Worm (Caenorhabditis elegans) whole organism, L1 larva: ENCODE data around the gene haf-7.
"Not testable (repeated sequence)": the region's sequence is repeated elsewhere in the genome, so short reads cannot be mapped to it uniquely, and the experiment has no call there.

Source experiments
- C04F5.9 ChIP-seq: sonication (generic microtip); optimal IDR thresholded peaks from 2 replicates; lab custom pipeline; 2016; ENCODE audit warnings: missing genetic modification characterization, missing compliant biosample characterization
- C16A3.4 ChIP-seq: fragments of 150-350 bp; optimal IDR thresholded peaks from 2 replicates; lab custom pipeline; 2014; ENCODE audit warnings: missing biosample characterization, missing genetic modification characterization
- F16B12.6 ChIP-seq: fragments of 150-350 bp; optimal IDR thresholded peaks from 2 replicates; lab custom pipeline; 2014; ENCODE audit warnings: missing biosample characterization, missing genetic modification characterization
- alr-1 ChIP-seq: fragments of 200-800 bp; sonication (Bioruptor generic); optimal IDR thresholded peaks from 2 replicates; lab custom pipeline; 2018; ENCODE audit warnings: borderline replicate concordance, mild to moderate bottlenecking, missing genetic modification characterization, missing compliant biosample characterization
- blmp-1 ChIP-seq: fragments of 150-350 bp; optimal IDR thresholded peaks from 2 replicates; lab custom pipeline; 2014; ENCODE audit warnings: missing biosample characterization, missing genetic modification characterization
- ceh-82 ChIP-seq, 3 experiments: fragments of 150-350 bp in 1 of 3; sonication (generic microtip) in 2 of 3; optimal IDR thresholded peaks; 2 replicates each; lab custom pipeline; 2014 to 2017; ENCODE audit warnings: missing biosample characterization in 3 of 3, missing genetic modification characterization in 3 of 3
- dsc-1 ChIP-seq: sonication (generic microtip); optimal IDR thresholded peaks from 2 replicates; lab custom pipeline; 2016; ENCODE audit warnings: mild to moderate bottlenecking, missing genetic modification characterization, missing compliant biosample characterization
- efl-1 ChIP-seq, 4 experiments: fragments of 150-350 bp; optimal IDR thresholded peaks in 3 of 4; peaks in 1 of 4; 1 replicate in 1 of 4; 2 replicates in 3 of 4; lab custom pipeline; 2014; ENCODE audit warnings: missing biosample characterization in 2 of 4, missing genetic modification characterization in 2 of 4, missing genetic modification reagents in 2 of 4
- egl-13 ChIP-seq: sonication (generic microtip); optimal IDR thresholded peaks from 2 replicates; lab custom pipeline; 2016; ENCODE audit warnings: missing genotype, missing genetic modification reagents, missing genetic modification characterization, missing compliant biosample characterization
- elt-2 ChIP-seq: sonication (generic microtip); optimal IDR thresholded peaks from 2 replicates; lab custom pipeline; 2016; ENCODE audit warnings: missing genetic modification characterization, mild to moderate bottlenecking, inconsistent platforms, missing compliant biosample characterization, missing genetic modification reagents
- ets-5 ChIP-seq: fragments of 200-800 bp; sonication (Bioruptor generic); IDR thresholded peaks from 2 replicates; pipeline ENCODE4 v1.3.6; 2022; ENCODE audit warnings: missing genetic modification characterization, missing compliant biosample characterization
- fkh-10 ChIP-seq: sonication (generic microtip); optimal IDR thresholded peaks from 2 replicates; lab custom pipeline; 2017; ENCODE audit warnings: missing biosample characterization, missing genetic modification reagents, missing genetic modification characterization
- fkh-4 ChIP-seq: sonication (generic microtip); optimal IDR thresholded peaks from 2 replicates; lab custom pipeline; 2016; ENCODE audit warnings: missing compliant biosample characterization, missing genetic modification characterization, borderline replicate concordance
- fos-1 ChIP-seq: fragments of 150-350 bp; optimal IDR thresholded peaks from 2 replicates; lab custom pipeline; 2014; ENCODE audit warnings: missing biosample characterization, missing genetic modification characterization
- hlh-17 ChIP-seq: fragments of 200-800 bp; sonication (Bioruptor generic); optimal IDR thresholded peaks from 2 replicates; lab custom pipeline; 2018; ENCODE audit warnings: missing genetic modification characterization, mild to moderate bottlenecking, missing compliant biosample characterization, moderate library complexity, borderline replicate concordance
- hpl-2 ChIP-seq: fragments of 150-350 bp; optimal IDR thresholded peaks from 2 replicates; lab custom pipeline; 2014; ENCODE audit warnings: missing biosample characterization, missing genetic modification reagents, missing genetic modification characterization
- irx-1 ChIP-seq: sonication (generic microtip); optimal IDR thresholded peaks from 2 replicates; lab custom pipeline; 2016; ENCODE audit warnings: missing genetic modification characterization, missing compliant biosample characterization
- isw-1 ChIP-seq: fragments of 200-800 bp; sonication (Bioruptor generic); IDR thresholded peaks from 2 replicates; pipeline ENCODE4 v1.3.6; 2022; ENCODE audit warnings: missing genetic modification characterization, missing compliant biosample characterization
- jun-1 ChIP-seq: fragments of 150-350 bp; optimal IDR thresholded peaks from 2 replicates; lab custom pipeline; 2014; ENCODE audit warnings: missing biosample characterization, missing genetic modification reagents, missing genetic modification characterization
- lin-15B ChIP-seq: fragments of 150-350 bp; sonication (generic microtip); optimal IDR thresholded peaks from 3 replicates; lab custom pipeline; 2014; ENCODE audit warnings: missing biosample characterization, missing genetic modification characterization
- lin-35 ChIP-seq, 2 experiments: fragments of 150-350 bp; optimal IDR thresholded peaks; 2 replicates each; lab custom pipeline; 2014; ENCODE audit warnings: missing biosample characterization in 2 of 2, missing genetic modification characterization in 2 of 2, missing genetic modification reagents in 2 of 2
- mab-9 ChIP-seq: fragments of 200-800 bp; sonication (Bioruptor generic); IDR thresholded peaks from 2 replicates; pipeline ENCODE4 v1.3.6; 2022; ENCODE audit warnings: missing genetic modification reagents, missing genetic modification characterization, missing compliant biosample characterization
- nhr-20 ChIP-seq: sonication (generic microtip); optimal IDR thresholded peaks from 2 replicates; lab custom pipeline; 2016; ENCODE audit warnings: mild to moderate bottlenecking, missing genetic modification characterization, missing compliant biosample characterization
- nhr-84 ChIP-seq: sonication (generic microtip); optimal IDR thresholded peaks from 2 replicates; lab custom pipeline; 2017; ENCODE audit warnings: missing biosample characterization, missing genetic modification characterization
- pag-3 ChIP-seq: sonication (generic microtip); optimal IDR thresholded peaks from 2 replicates; lab custom pipeline; 2017; ENCODE audit warnings: missing genetic modification characterization, mild to moderate bottlenecking, missing compliant biosample characterization, antibody characterized with exemption, borderline replicate concordance; ENCODE audit not compliant: insufficient read depth
- pax-3 ChIP-seq: fragments of 200-800 bp; sonication (Bioruptor generic); optimal IDR thresholded peaks from 2 replicates; lab custom pipeline; 2018; ENCODE audit warnings: mild to moderate bottlenecking, missing genetic modification characterization, moderate library complexity, missing compliant biosample characterization
- rnt-1 ChIP-seq: sonication (generic microtip); optimal IDR thresholded peaks from 2 replicates; lab custom pipeline; 2016; ENCODE audit warnings: mild to moderate bottlenecking, missing genetic modification characterization, moderate library complexity, missing compliant biosample characterization
- skn-1 ChIP-seq: fragments of 150-350 bp; optimal IDR thresholded peaks from 2 replicates; lab custom pipeline; 2014; ENCODE audit warnings: missing biosample characterization, missing genetic modification characterization
- snpc-4 ChIP-seq: fragments of 150-350 bp; optimal IDR thresholded peaks from 2 replicates; lab custom pipeline; 2014; ENCODE audit warnings: missing biosample characterization, missing genetic modification characterization
- snu-23 ChIP-seq: sonication (generic microtip); optimal IDR thresholded peaks from 2 replicates; lab custom pipeline; 2016; ENCODE audit warnings: missing genetic modification characterization, missing compliant biosample characterization
- sptf-1 ChIP-seq: fragments of 150-350 bp; optimal IDR thresholded peaks from 2 replicates; lab custom pipeline; 2014; ENCODE audit warnings: missing biosample characterization, missing genetic modification characterization
- swsn-7 ChIP-seq: sonication (generic microtip); optimal IDR thresholded peaks from 2 replicates; lab custom pipeline; 2016; ENCODE audit warnings: missing genetic modification characterization, missing compliant biosample characterization
- zip-4 ChIP-seq: fragments of 200-800 bp; sonication (Bioruptor generic); optimal IDR thresholded peaks from 2 replicates; lab custom pipeline; 2018; ENCODE audit warnings: mild to moderate bottlenecking, missing genetic modification characterization, moderate library complexity, missing compliant biosample characterization

The haf-7 gene

ce11 chrV:14748608-14749137, 24.4 kb upstream of the haf-7 start, which contains the start of the genes lipl-8 and Y50E8A.22:
Gene lipl-8, minus strand, starts transcription at chrV:14748708.
Gene Y50E8A.22, minus strand, starts transcription at chrV:14749087.
- TF ChIP-seq fkh-10 (GFP tag; lab: Kevin White, UChicago) (no peak), mab-9 (GFP tag; lab: Robert Waterston, UW) (no peak), dsc-1 (tag; lab: Kevin White, UChicago) (no peak), snu-23 (no peak), skn-1 (tag; lab: Kevin White, UChicago) (no peak), jun-1 (tag; lab: Kevin White, UChicago) (no peak)

- not testable (repeated sequence) for TF ChIP-seq nhr-20 (tag; lab: Kevin White, UChicago); ceh-82 (tag; optimal IDR thresholded peaks at IDR 0.05; lab: Kevin White, UChicago); snpc-4 (tag; lab: Kevin White, UChicago)
Measured at ce11 chrV:14750357-14750756, 22.7 kb upstream of the haf-7 start, which contains the start of gene nspa-10. Gene nspa-10, minus strand, starts transcription at chrV:14750457.

- TF ChIP-seq efl-1 (optimal IDR thresholded peaks at IDR 0.05; lab: Kevin White, UChicago) (no peak), efl-1 (GFP tag; optimal IDR thresholded peaks at IDR 0.05 in 1 of 2; lab: Kevin White, UChicago) (peak in 1 of 2 experiments; percentile 12), fkh-4 (tag; lab: Kevin White, UChicago) (no peak)
Measured at ce11 chrV:14762563-14762962, 10.5 kb upstream of the haf-7 start.

- TF ChIP-seq rnt-1 (tag; lab: Kevin White, UChicago) (no peak), efl-1 (optimal IDR thresholded peaks at IDR 0.05; lab: Kevin White, UChicago) (no peak), efl-1 (GFP tag; optimal IDR thresholded peaks at IDR 0.05 in 1 of 2; lab: Kevin White, UChicago) (peak in 1 of 2 experiments; percentile 79), pax-3 (no peak), nhr-84 (no peak), ets-5 (no peak), isw-1 (GFP tag; lab: Robert Waterston, UW) (no peak)
Measured at ce11 chrV:14763582-14763981, 9.5 kb upstream of the haf-7 start.

ce11 chrV:14779644-14780043, 6.6 kb downstream of the haf-7 start, which contains the start of the genes scrm-7 and Y50E8A.10:
Gene scrm-7, minus strand, starts transcription at chrV:14779744.
Gene Y50E8A.10, plus strand, starts transcription at chrV:14779996.
- TF ChIP-seq C16A3.4 (tag; lab: Kevin White, UChicago) (no peak), elt-2 (tag; lab: Kevin White, UChicago) (no peak), F16B12.6 (tag; lab: Kevin White, UChicago) (no peak)

ce11 chrV:14781130-14781529, 8.1 kb downstream of the haf-7 start, which contains the start of gene Y50E8A.11:
Gene Y50E8A.11, plus strand, starts transcription at chrV:14781430.
- TF ChIP-seq alr-1 (tag; lab: Kevin White, UChicago) = no peak
- TF ChIP-seq hlh-17 (GFP tag; lab: Kevin White, UChicago) = no peak
- no peak for TF ChIP-seq swsn-7 (tag; lab: Kevin White, UChicago)
- no peak for TF ChIP-seq hpl-2 (GFP tag; lab: Kevin White, UChicago)
- no peak for TF ChIP-seq lin-35 (GFP tag; optimal IDR thresholded peaks at IDR 0.05; lab: Kevin White, UChicago)
- TF ChIP-seq nhr-84 = no peak
- TF ChIP-seq rnt-1 (tag; lab: Kevin White, UChicago) = no peak
- no peak for TF ChIP-seq zip-4
- TF ChIP-seq F16B12.6 (tag; lab: Kevin White, UChicago) = no peak
- no peak for TF ChIP-seq lin-15B (tag; lab: Kevin White, UChicago)
- no peak for TF ChIP-seq blmp-1 (tag; lab: Kevin White, UChicago)
- TF ChIP-seq sptf-1 (tag; lab: Kevin White, UChicago) = no peak
- TF ChIP-seq pag-3 (tag; lab: Kevin White, UChicago) = no peak
- no peak for TF ChIP-seq fos-1 (tag; lab: Kevin White, UChicago)
- TF ChIP-seq irx-1 (tag; lab: Kevin White, UChicago) = no peak
- TF ChIP-seq egl-13 (tag; lab: Kevin White, UChicago) = no peak
- TF ChIP-seq snu-23 = no peak
- no peak for TF ChIP-seq fkh-4 (tag; lab: Kevin White, UChicago)
- TF ChIP-seq jun-1 (tag; lab: Kevin White, UChicago) = no peak
- no peak for TF ChIP-seq C04F5.9 (tag; lab: Kevin White, UChicago)
